Fruit fly (Drosophila melanogaster) whole organism, embryonic: ENCODE results near the gene mRpL46.
A peak's percentile ranks its signal among the peaks of the same experiment; 100 is the strongest.

Experiments used
- CG10431 ChIP-seq: fragments of 200-800 bp; sonication (Bioruptor generic); optimal IDR thresholded peaks from 3 replicates; lab custom pipeline; 2018; ENCODE audit warnings: missing biosample characterization, mild to moderate bottlenecking, missing genetic modification characterization
- CG11247 ChIP-seq: fragments of 200-800 bp; sonication (Bioruptor generic); IDR thresholded peaks from 2 replicates; pipeline ENCODE4 v1.3.6; 2022; ENCODE audit warnings: missing biosample characterization, missing genetic modification characterization
- CG11504 ChIP-seq: fragments of 200-800 bp; sonication (Bioruptor generic); optimal IDR thresholded peaks from 3 replicates; lab custom pipeline; 2019; ENCODE audit warnings: missing biosample characterization, mild to moderate bottlenecking, missing genetic modification characterization, moderate library complexity
- CG12299 ChIP-seq: fragments of 200-800 bp; sonication (Bioruptor generic); optimal IDR thresholded peaks from 2 replicates; lab custom pipeline; 2018; ENCODE audit warnings: missing biosample characterization, mild to moderate bottlenecking, missing genetic modification characterization
- CG12659 ChIP-seq: fragments of 200-800 bp; sonication (Bioruptor generic); optimal IDR thresholded peaks from 3 replicates; lab custom pipeline; 2017; ENCODE audit warnings: mild to moderate bottlenecking, missing biosample characterization, missing genetic modification reagents, missing genetic modification characterization
- CG12769 ChIP-seq: fragments of 200-800 bp; sonication (Bioruptor generic); optimal IDR thresholded peaks from 2 replicates; lab custom pipeline; 2019; ENCODE audit warnings: missing biosample characterization, mild to moderate bottlenecking, missing genetic modification characterization, moderate library complexity
- CG14050 ChIP-seq: fragments of 200-800 bp; sonication (Bioruptor generic); IDR thresholded peaks from 3 replicates; pipeline ENCODE4 v1.3.6; 2022; ENCODE audit warnings: missing biosample characterization, missing genetic modification characterization
- CG14441 ChIP-seq: fragments of 200-800 bp; sonication (Bioruptor generic); IDR thresholded peaks from 2 replicates; pipeline ENCODE4 v1.3.6; 2022; ENCODE audit warnings: missing biosample characterization, missing genetic modification characterization
- CG15269 ChIP-seq: fragments of 200-800 bp; sonication (Bioruptor generic); optimal IDR thresholded peaks from 2 replicates; lab custom pipeline; 2018; ENCODE audit warnings: missing biosample characterization, mild to moderate bottlenecking, missing genetic modification characterization, moderate library complexity
- CG15601 ChIP-seq: fragments of 200-800 bp; sonication (Bioruptor generic); optimal IDR thresholded peaks from 3 replicates; lab custom pipeline; 2019; ENCODE audit warnings: missing biosample characterization, mild to moderate bottlenecking, missing genetic modification characterization, moderate library complexity
- CG17361 ChIP-seq: fragments of 200-800 bp; sonication (Bioruptor generic); IDR thresholded peaks from 3 replicates; pipeline ENCODE4 v1.3.6; 2022; ENCODE audit warnings: missing biosample characterization, missing genetic modification characterization
- CG2199 ChIP-seq: fragments of 200-800 bp; sonication (Bioruptor generic); IDR thresholded peaks from 3 replicates; pipeline ENCODE4 v1.3.6; 2022; ENCODE audit warnings: missing biosample characterization, missing genetic modification characterization
- CG30403 ChIP-seq: fragments of 200-800 bp; sonication (Bioruptor generic); optimal IDR thresholded peaks from 3 replicates; lab custom pipeline; 2016; ENCODE audit warnings: missing biosample characterization, missing genetic modification characterization
- CG3281 ChIP-seq: fragments of 200-800 bp; sonication (Bioruptor generic); optimal IDR thresholded peaks from 3 replicates; lab custom pipeline; 2017; ENCODE audit warnings: missing biosample characterization, mild to moderate bottlenecking, missing genetic modification characterization
- CG33213 ChIP-seq: fragments of 200-800 bp; sonication (Bioruptor generic); optimal IDR thresholded peaks from 3 replicates; lab custom pipeline; 2016; ENCODE audit warnings: missing biosample characterization, missing genetic modification characterization
- CG4617 ChIP-seq: fragments of 200-800 bp; sonication (Bioruptor generic); optimal IDR thresholded peaks from 3 replicates; lab custom pipeline; 2016; ENCODE audit warnings: missing biosample characterization, missing genetic modification characterization, borderline replicate concordance
- CG4854 ChIP-seq: fragments of 200-800 bp; sonication (Bioruptor generic); optimal IDR thresholded peaks from 2 replicates; lab custom pipeline; 2016; ENCODE audit warnings: missing biosample characterization, missing genetic modification characterization, inconsistent platforms
- CG8765 ChIP-seq: fragments of 200-800 bp; sonication (Bioruptor generic); IDR thresholded peaks from 2 replicates; pipeline ENCODE4 v1.3.6; 2022; ENCODE audit warnings: missing biosample characterization, missing genetic modification characterization
- CG9437 ChIP-seq: fragments of 200-800 bp; sonication (Bioruptor generic); optimal IDR thresholded peaks from 2 replicates; lab custom pipeline; 2018; ENCODE audit warnings: missing biosample characterization, mild to moderate bottlenecking, missing genetic modification characterization
- CG9609 ChIP-seq: fragments of 200-800 bp; sonication (Bioruptor generic); optimal IDR thresholded peaks from 3 replicates; lab custom pipeline; 2016; ENCODE audit warnings: missing biosample characterization, missing genetic modification characterization
- Dip3 ChIP-seq: fragments of 200-800 bp; sonication (Bioruptor generic); optimal IDR thresholded peaks from 3 replicates; lab custom pipeline; 2016; ENCODE audit warnings: missing biosample characterization, missing genetic modification characterization
- Drgx ChIP-seq: fragments of 200-800 bp; sonication (Bioruptor generic); IDR thresholded peaks from 2 replicates; pipeline ENCODE4 v1.3.6; 2022; ENCODE audit warnings: missing biosample characterization, missing genetic modification characterization
- H2.0 ChIP-seq: fragments of 200-800 bp; sonication (Bioruptor generic); IDR thresholded peaks from 2 replicates; pipeline ENCODE4 v1.3.6; 2022; ENCODE audit warnings: missing biosample characterization, missing genetic modification characterization
- HHEX ChIP-seq: fragments of 200-800 bp; sonication (Bioruptor generic); optimal IDR thresholded peaks from 3 replicates; lab custom pipeline; 2017; ENCODE audit warnings: missing biosample characterization, mild to moderate bottlenecking, missing genetic modification characterization, missing genetic modification reagents
- Hmx ChIP-seq: fragments of 200-800 bp; sonication (Bioruptor generic); optimal IDR thresholded peaks from 2 replicates; lab custom pipeline; 2016; ENCODE audit warnings: missing biosample characterization, missing genetic modification characterization
- MBD-R2 ChIP-seq: fragments of 200-800 bp; sonication (Bioruptor generic); IDR thresholded peaks from 2 replicates; pipeline ENCODE4 v1.3.6; 2022; ENCODE audit warnings: missing biosample characterization, missing genetic modification characterization
- Mad ChIP-seq: fragments of 200-800 bp; sonication (Bioruptor generic); optimal IDR thresholded peaks from 2 replicates; lab custom pipeline; 2016; ENCODE audit warnings: missing biosample characterization, missing genetic modification characterization
- Mes4 ChIP-seq: fragments of 200-800 bp; sonication (Bioruptor generic); optimal IDR thresholded peaks from 2 replicates; lab custom pipeline; 2016; ENCODE audit warnings: missing biosample characterization, missing genetic modification characterization
- Mrtf ChIP-seq: fragments of 200-800 bp; sonication (Bioruptor generic); IDR thresholded peaks from 3 replicates; pipeline ENCODE4 v1.3.6; 2022; ENCODE audit warnings: missing biosample characterization, missing genetic modification characterization
- NFAT ChIP-seq: fragments of 200-800 bp; sonication (Bioruptor generic); IDR thresholded peaks from 2 replicates; pipeline ENCODE4 v1.3.6; 2022; ENCODE audit warnings: missing biosample characterization, missing genetic modification characterization
- Opbp ChIP-seq: fragments of 200-800 bp; sonication (Bioruptor generic); IDR thresholded peaks from 3 replicates; pipeline ENCODE4 v1.3.6; 2022; ENCODE audit warnings: missing biosample characterization, missing genetic modification characterization; ENCODE audit not compliant: partially characterized antibody
- Scr ChIP-seq: fragments of 200-800 bp; sonication (Bioruptor generic); IDR thresholded peaks from 2 replicates; pipeline ENCODE4 v1.3.6; 2022; ENCODE audit warnings: missing biosample characterization, missing genetic modification characterization; ENCODE audit not compliant: partially characterized antibody
- Sin3A ChIP-seq: fragments of >200 bp; optimal IDR thresholded peaks from 2 replicates; lab custom pipeline; 2018
- Sry-δ ChIP-seq: fragments of 200-800 bp; sonication (Bioruptor generic); optimal IDR thresholded peaks from 2 replicates; lab custom pipeline; 2016; ENCODE audit warnings: missing biosample characterization, missing genetic modification characterization
- TFAM ChIP-seq: fragments of 200-800 bp; sonication (Bioruptor generic); optimal IDR thresholded peaks from 2 replicates; lab custom pipeline; 2017; ENCODE audit warnings: missing biosample characterization, missing genetic modification characterization, inconsistent platforms
- ac ChIP-seq: fragments of 200-800 bp; sonication (Bioruptor generic); optimal IDR thresholded peaks from 3 replicates; lab custom pipeline; 2017; ENCODE audit warnings: missing biosample characterization, mild to moderate bottlenecking, missing genetic modification characterization
- al ChIP-seq: fragments of 200-800 bp; sonication (Bioruptor generic); IDR thresholded peaks from 2 replicates; pipeline ENCODE4 v1.3.6; 2022; ENCODE audit warnings: missing biosample characterization, missing genetic modification characterization
- danr ChIP-seq: fragments of 200-800 bp; sonication (Bioruptor generic); IDR thresholded peaks from 2 replicates; pipeline ENCODE4 v1.3.6; 2022; ENCODE audit warnings: missing biosample characterization, missing genetic modification characterization
- disco-r ChIP-seq: fragments of 200-800 bp; sonication (Bioruptor generic); optimal IDR thresholded peaks from 2 replicates; lab custom pipeline; 2016; ENCODE audit warnings: missing biosample characterization, missing genetic modification characterization
- ewg ChIP-seq: fragments of 200-800 bp; sonication (Bioruptor generic); optimal IDR thresholded peaks from 3 replicates; lab custom pipeline; 2017; ENCODE audit warnings: mild to moderate bottlenecking, missing biosample characterization, missing genetic modification reagents, missing genetic modification characterization
- fru ChIP-seq: fragments of >200 bp; optimal IDR thresholded peaks from 2 replicates; lab custom pipeline; 2017
- hkb ChIP-seq, 2 experiments: fragments of 200-800 bp in 1 of 2; fragments of >200 bp in 1 of 2; sonication (Bioruptor generic) in 1 of 2; IDR thresholded peaks in 1 of 2; optimal IDR thresholded peaks in 1 of 2; 2 replicates each; pipeline versions ENCODE4 v1.3.6 to Lab custom; 2017 to 2022; ENCODE audit warnings: missing biosample characterization in 1 of 2, missing genetic modification characterization in 1 of 2
- lmd ChIP-seq: fragments of 200-800 bp; sonication (Bioruptor generic); IDR thresholded peaks from 2 replicates; pipeline ENCODE4 v1.3.6; 2022; ENCODE audit warnings: missing biosample characterization, missing genetic modification characterization
- luna ChIP-seq: fragments of 200-800 bp; sonication (Bioruptor generic); optimal IDR thresholded peaks from 2 replicates; lab custom pipeline; 2016; ENCODE audit warnings: missing biosample characterization, missing genetic modification characterization
- peb ChIP-seq: fragments of 200-800 bp; sonication (Bioruptor generic); IDR thresholded peaks from 2 replicates; pipeline ENCODE4 v1.3.6; 2022; ENCODE audit warnings: missing biosample characterization, missing genetic modification characterization
- phol ChIP-seq: fragments of 200-800 bp; sonication (Bioruptor generic); optimal IDR thresholded peaks from 3 replicates; lab custom pipeline; 2018; ENCODE audit warnings: missing biosample characterization, mild to moderate bottlenecking, missing genetic modification characterization, moderate library complexity
- pnt ChIP-seq: fragments of 200-800 bp; sonication (Bioruptor generic); optimal IDR thresholded peaks from 3 replicates; lab custom pipeline; 2016; ENCODE audit warnings: missing biosample characterization, missing genetic modification characterization
- rib ChIP-seq: fragments of 200-800 bp; sonication (Bioruptor generic); IDR thresholded peaks from 2 replicates; pipeline ENCODE4 v1.3.6; 2022; ENCODE audit warnings: missing biosample characterization, missing genetic modification characterization
- salm ChIP-seq: fragments of 200-800 bp; sonication (Bioruptor generic); optimal IDR thresholded peaks from 2 replicates; lab custom pipeline; 2018; ENCODE audit warnings: missing biosample characterization, mild to moderate bottlenecking, missing genetic modification characterization
- stwl ChIP-seq: fragments of 200-800 bp; sonication (Bioruptor generic); optimal IDR thresholded peaks from 3 replicates; lab custom pipeline; 2018; ENCODE audit warnings: missing biosample characterization, mild to moderate bottlenecking, missing genetic modification characterization, moderate library complexity
- tup ChIP-seq: fragments of 200-800 bp; sonication (Bioruptor generic); optimal IDR thresholded peaks from 2 replicates; lab custom pipeline; 2016; ENCODE audit warnings: missing biosample characterization, mild to moderate bottlenecking, missing genetic modification characterization, moderate library complexity
- usp ChIP-seq: fragments of >200 bp; optimal IDR thresholded peaks from 2 replicates; lab custom pipeline; 2017; ENCODE audit warnings: missing biosample characterization, missing genetic modification characterization

mRpL46 gene

DNA sequence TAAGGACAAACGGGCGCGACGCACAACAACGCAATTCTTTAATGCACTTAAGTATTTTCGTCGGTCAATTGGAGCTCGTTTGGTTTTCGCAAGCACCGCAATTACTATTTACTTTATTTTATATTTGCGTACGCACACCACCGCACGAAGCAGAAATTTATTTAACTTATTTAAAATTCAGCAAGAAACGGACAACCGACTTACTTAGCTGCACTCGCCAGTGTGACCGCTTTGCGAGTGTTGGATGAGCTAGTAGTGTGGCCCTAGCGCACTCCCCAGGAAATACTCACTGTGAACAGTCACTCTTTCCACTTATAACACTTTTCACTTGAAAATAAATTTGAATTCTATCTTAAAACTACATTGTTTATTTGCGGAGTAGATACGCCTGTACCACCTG lies 46.4 kb upstream of the mRpL46 start, which contains the start of gene drpr (continued):
- TF ChIP-seq TFAM (GFP tag; lab: Kevin White, UChicago) (no peak), CG15269 (tag; lab: Kevin White, UChicago) (no peak), CG11247 (GFP tag; lab: Robert Waterston, UW) (no peak), Hmx (GFP tag; lab: Kevin White, UChicago) (no peak), hkb (optimal IDR thresholded peaks at IDR 0.05; lab: Kevin White, UChicago) (no peak), hkb (GFP tag; IDR thresholded peaks at IDR 0.05; lab: Robert Waterston, UW) (no peak), Dip3 (no peak), disco-r (GFP tag; lab: Kevin White, UChicago) (no peak), Drgx (GFP tag; lab: Robert Waterston, UW) (peak; percentile 15; the same call in 1 of the 2 replicates), H2.0 (GFP tag; lab: Robert Waterston, UW) (no peak), CG12769 (tag; lab: Kevin White, UChicago) (peak; percentile 11), Sin3A (lab: Kevin White, UChicago) (peak; percentile 54), Sry-δ (GFP tag; lab: Kevin White, UChicago) (peak; percentile 32), CG4617 (peak; percentile 60), CG12299 (tag; lab: Kevin White, UChicago) (peak; percentile 81), Mad (GFP tag; lab: Kevin White, UChicago) (peak; percentile 3), CG8765 (GFP tag; lab: Robert Waterston, UW) (no peak), Mes4 (GFP tag; lab: Kevin White, UChicago) (peak; percentile 19), CG9609 (no peak), salm (tag; lab: Kevin White, UChicago) (no peak), CG4854 (GFP tag; lab: Kevin White, UChicago) (no peak), usp (GFP tag; lab: Kevin White, UChicago) (no peak), stwl (tag; lab: Kevin White, UChicago) (peak; percentile 70), luna (GFP tag; lab: Kevin White, UChicago) (no peak), HHEX (peak; percentile 41), CG12659 (GFP tag; lab: Kevin White, UChicago) (peak; percentile 78), CG14441 (peak; percentile 14; the same call in 1 of the 2 replicates), danr (GFP tag; lab: Robert Waterston, UW) (no peak), CG9437 (no peak), Scr (GFP tag; lab: Robert Waterston, UW) (peak; percentile 21; the same call in 1 of the 2 replicates), NFAT (peak; percentile 40; the same call in 1 of the 2 replicates), al (GFP tag; lab: Robert Waterston, UW) (no peak), Opbp (GFP tag; lab: Robert Waterston, UW) (no peak), Mrtf (GFP tag; lab: Robert Waterston, UW) (no peak), tup (GFP tag; lab: Kevin White, UChicago) (no peak), CG11504 (tag; lab: Kevin White, UChicago) (peak; percentile 42), phol (tag; lab: Kevin White, UChicago) (peak; percentile 20), CG2199 (0 out of 3 replicates have a peak, but pooled peaks have one; percentile 24), CG17361 (GFP tag; lab: Robert Waterston, UW) (peak; percentile 26; the same call in 1 of the 3 replicates), ewg (GFP tag; lab: Kevin White, UChicago) (peak; percentile 64), ac (GFP tag; lab: Kevin White, UChicago) (no peak), peb (GFP tag; lab: Robert Waterston, UW) (no peak), CG30403 (no peak), pnt (GFP tag; lab: Kevin White, UChicago) (no peak), CG3281 (GFP tag; lab: Kevin White, UChicago) (peak; percentile 16), CG33213 (GFP tag; lab: Kevin White, UChicago) (peak; percentile 47), fru (lab: Kevin White, UChicago) (no peak), CG15601 (tag; lab: Kevin White, UChicago) (peak; percentile 11), lmd (GFP tag; lab: Robert Waterston, UW) (no peak), CG14050 (GFP tag; lab: Robert Waterston, UW) (no peak), rib (GFP tag; lab: Robert Waterston, UW) (0 out of 2 replicates have a peak, but pooled peaks have one; percentile 33), CG10431 (GFP tag; lab: Kevin White, UChicago) (peak; percentile 17), MBD-R2 (GFP tag; lab: Robert Waterston, UW) (peak; percentile 86)
